Worm (Caenorhabditis elegans): ENCODE data around the gene pqn-54.

- TF ChIP-seq ceh-82 (tag; optimal IDR thresholded peaks at IDR 0.05) = no peak
- no peak for TF ChIP-seq lin-15B (tag; optimal IDR thresholded peaks at IDR 0.05)
- TF ChIP-seq ztf-11 (tag; optimal IDR thresholded peaks at IDR 0.05) = no peak
- TF ChIP-seq ama-1 (optimal IDR thresholded peaks at IDR 0.05) = no peak
- no peak for TF ChIP-seq pqm-1 (tag; optimal IDR thresholded peaks at IDR 0.05)
- no peak for TF ChIP-seq lin-39 (tag; optimal IDR thresholded peaks at IDR 0.05)
- no peak for TF ChIP-seq pha-4 (tag; optimal IDR thresholded peaks at IDR 0.05)
- no peak for TF ChIP-seq ceh-9 (tag; optimal IDR thresholded peaks at IDR 0.05)
- no peak for TF ChIP-seq unc-39 (tag; optimal IDR thresholded peaks at IDR 0.05)
- TF ChIP-seq nhr-28 (tag; optimal IDR thresholded peaks at IDR 0.05) = no peak
- no peak for TF ChIP-seq egl-27 (tag; optimal IDR thresholded peaks at IDR 0.05)
- TF ChIP-seq nhr-25 (tag; optimal IDR thresholded peaks at IDR 0.05) = no peak
- no peak for TF ChIP-seq nhr-12 (tag; optimal IDR thresholded peaks at IDR 0.05)
These were observed 7.2 kb downstream of the pqn-54 start for ce11 chrV:1471977-1472376.

Data from whole organism, L3 larva.